Fruit fly (Drosophila melanogaster): ENCODE data around the gene Femcoat.

Femcoat gene

DNA sequence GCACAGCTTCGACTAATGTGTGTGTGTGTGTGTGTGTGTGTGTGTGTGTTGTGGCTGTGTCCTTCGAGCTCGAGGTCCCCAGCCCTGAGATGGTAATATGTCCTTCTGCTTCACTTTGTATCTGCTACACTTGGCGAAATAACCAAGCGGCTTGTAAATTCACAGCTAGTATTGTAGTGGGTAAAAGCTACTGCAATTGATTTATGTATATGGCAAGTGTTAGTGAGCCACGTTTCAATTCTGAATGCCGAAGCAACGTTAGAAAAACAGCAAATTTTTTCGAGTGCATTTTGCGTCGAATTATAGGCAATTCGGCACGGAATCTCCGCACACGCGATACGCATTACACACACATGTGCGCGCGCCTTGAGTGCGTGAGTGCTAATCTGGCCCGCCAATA lies 20.0 kb upstream of the Femcoat start (continued):
- TF ChIP-seq nmo (GFP tag; optimal IDR thresholded peaks at IDR 0.05), result peak; percentile 52
- TF ChIP-seq CG13287 (GFP tag; IDR thresholded peaks at IDR 0.05; ENCODE audit: partially characterized antibody), result no peak
- TF ChIP-seq CG11085 (GFP tag; IDR thresholded peaks at IDR 0.05), result 0 out of 2 replicates have a peak, but pooled peaks have one; percentile 16
- TF ChIP-seq CG7271 (tag; optimal IDR thresholded peaks at IDR 0.05), result no peak
- peak; percentile 43 for TF ChIP-seq CG18262 (tag; optimal IDR thresholded peaks at IDR 0.05)
- no peak for TF ChIP-seq gce (GFP tag; IDR thresholded peaks at IDR 0.05)
- TF ChIP-seq CG2678 (tag; optimal IDR thresholded peaks at IDR 0.05), result peak; percentile 70
- TF ChIP-seq Myb (GFP tag; optimal IDR thresholded peaks at IDR 0.05), result peak; percentile 7
- TF ChIP-seq HLHmδ (GFP tag; optimal IDR thresholded peaks at IDR 0.05), result no peak
- peak; percentile 55 for TF ChIP-seq CoRest (tag; optimal IDR thresholded peaks at IDR 0.05)
- TF ChIP-seq dan (GFP tag; IDR thresholded peaks at IDR 0.05), result no peak
- peak; percentile 27 for TF ChIP-seq BtbVII (GFP tag; optimal IDR thresholded peaks at IDR 0.05)
- peak; percentile 68 for TF ChIP-seq CG7839 (tag; optimal IDR thresholded peaks at IDR 0.05)
- TF ChIP-seq ewg (GFP tag; optimal IDR thresholded peaks at IDR 0.05), result peak; percentile 20
- TF ChIP-seq caup (GFP tag; optimal IDR thresholded peaks at IDR 0.05; ENCODE audit: severe bottlenecking), result peak; percentile 63
- peak; percentile 22; the same call in 1 of the 3 replicates for TF ChIP-seq Optix (GFP tag; IDR thresholded peaks at IDR 0.05)
- TF ChIP-seq Antp (GFP tag; optimal IDR thresholded peaks at IDR 0.05), result peak; percentile 59
- TF ChIP-seq vfl (GFP tag; optimal IDR thresholded peaks at IDR 0.05), result no peak
- peak; percentile 34 for TF ChIP-seq CG9817 (tag; optimal IDR thresholded peaks at IDR 0.05)
- no peak for TF ChIP-seq CG6683 (GFP tag; optimal IDR thresholded peaks at IDR 0.05)
- TF ChIP-seq abd-A (tag; optimal IDR thresholded peaks at IDR 0.05), result peak; percentile 57
- peak; percentile 46 for TF ChIP-seq CG3847 (GFP tag; IDR thresholded peaks at IDR 0.05)
- TF ChIP-seq Oaz (GFP tag; IDR thresholded peaks at IDR 0.05), result 0 out of 2 replicates have a peak, but pooled peaks have one; percentile 27
- TF ChIP-seq CG8290 (GFP tag; optimal IDR thresholded peaks at IDR 0.05), result no peak
- TF ChIP-seq CG8290 (tag; optimal IDR thresholded peaks at IDR 0.05), result peak in 1 of 2 experiments; percentile 88
- peak; percentile 51 for TF ChIP-seq bcd (GFP tag; optimal IDR thresholded peaks at IDR 0.05)
- TF ChIP-seq CG2116 (GFP tag; optimal IDR thresholded peaks at IDR 0.05), result no peak
- TF ChIP-seq Sox102F (GFP tag; optimal IDR thresholded peaks at IDR 0.05), result peak; percentile 41
- no peak for TF ChIP-seq Dref (GFP tag; IDR thresholded peaks at IDR 0.05)
- TF ChIP-seq CG17612 (GFP tag; IDR thresholded peaks at IDR 0.05), result no peak
- TF ChIP-seq CG15601 (tag; optimal IDR thresholded peaks at IDR 0.05), result no peak
- no peak for TF ChIP-seq Vsx1 (GFP tag; optimal IDR thresholded peaks at IDR 0.05)
- TF ChIP-seq CG10462 (GFP tag; optimal IDR thresholded peaks at IDR 0.05), result no peak
- no peak for TF ChIP-seq shn (GFP tag; optimal IDR thresholded peaks at IDR 0.05)
- no peak for TF ChIP-seq Sry-δ (GFP tag; optimal IDR thresholded peaks at IDR 0.05)
- TF ChIP-seq HmgZ (tag; optimal IDR thresholded peaks at IDR 0.05), result peak; percentile 37
- no peak for TF ChIP-seq CG32772 (GFP tag; IDR thresholded peaks at IDR 0.05)
- peak; percentile 40; the same call in 1 of the 3 replicates for TF ChIP-seq CG17361 (GFP tag; IDR thresholded peaks at IDR 0.05)
- TF ChIP-seq CG5180 (GFP tag; optimal IDR thresholded peaks at IDR 0.05), result peak; percentile 21
- peak; percentile 53 for TF ChIP-seq unpg (GFP tag; optimal IDR thresholded peaks at IDR 0.05)
- TF ChIP-seq NFAT (GFP tag; IDR thresholded peaks at IDR 0.05), result no peak; the same call in 1 of the 2 replicates
- TF ChIP-seq CG31224 (GFP tag; IDR thresholded peaks at IDR 0.05), result peak; percentile 29; the same call in 1 of the 2 replicates
- TF ChIP-seq Adf1 (GFP tag; IDR thresholded peaks at IDR 0.05), result no peak
- peak; percentile 90 for TF ChIP-seq Med (GFP tag)
- no peak for TF ChIP-seq CG33557 (GFP tag; optimal IDR thresholded peaks at IDR 0.05)
- peak; percentile 23 for TF ChIP-seq zfh2 (GFP tag; optimal IDR thresholded peaks at IDR 0.05)
- peak; percentile 58 for TF ChIP-seq CG3281 (GFP tag; optimal IDR thresholded peaks at IDR 0.05)
- TF ChIP-seq Mes4 (GFP tag; optimal IDR thresholded peaks at IDR 0.05), result no peak
- TF ChIP-seq hb (GFP tag; IDR thresholded peaks at IDR 0.05; ENCODE audit: partially characterized antibody), result no peak
- no peak for TF ChIP-seq CG2889 (GFP tag; IDR thresholded peaks at IDR 0.05)
- peak; percentile 64 for TF ChIP-seq Fer3 (tag; optimal IDR thresholded peaks at IDR 0.05)
